Worm (Caenorhabditis elegans) whole organism, L2 larva: ENCODE data around the gene K09E4.4.

Experiments
- C34F6.9 ChIP-seq: fragments of 150-350 bp; optimal IDR thresholded peaks from 2 replicates; lab custom pipeline; 2014; ENCODE audit warnings: missing biosample characterization, missing genetic modification characterization
- F13H6.1 ChIP-seq: sonication (generic microtip); optimal IDR thresholded peaks from 2 replicates; lab custom pipeline; 2016; ENCODE audit warnings: missing genetic modification characterization, missing compliant biosample characterization
- R02D3.7 ChIP-seq: fragments of 150-350 bp; optimal IDR thresholded peaks from 2 replicates; lab custom pipeline; 2014; ENCODE audit warnings: missing biosample characterization, missing genetic modification characterization
- ZK546.5 ChIP-seq: sonication (generic microtip); optimal IDR thresholded peaks from 2 replicates; lab custom pipeline; 2017; ENCODE audit warnings: missing biosample characterization, missing genetic modification characterization
- alr-1 ChIP-seq: fragments of 150-350 bp; optimal IDR thresholded peaks from 2 replicates; lab custom pipeline; 2014; ENCODE audit warnings: missing biosample characterization, missing genetic modification characterization
- aly-2 ChIP-seq: fragments of 150-350 bp; optimal IDR thresholded peaks from 2 replicates; lab custom pipeline; 2014; ENCODE audit warnings: missing biosample characterization, missing genetic modification characterization
- ama-1 ChIP-seq: fragments of 150-350 bp; optimal IDR thresholded peaks from 2 replicates; lab custom pipeline; 2018; ENCODE audit warnings: inconsistent platforms
- blmp-1 ChIP-seq: sonication (generic microtip); optimal IDR thresholded peaks from 2 replicates; lab custom pipeline; 2017; ENCODE audit warnings: missing genetic modification characterization, mild to moderate bottlenecking, missing compliant biosample characterization, antibody characterized with exemption, moderate library complexity; ENCODE audit not compliant: insufficient read depth
- ceh-16 ChIP-seq: fragments of 150-350 bp; optimal IDR thresholded peaks from 2 replicates; lab custom pipeline; 2014; ENCODE audit warnings: missing biosample characterization, missing genetic modification characterization
- ceh-82 ChIP-seq: fragments of 150-350 bp; optimal IDR thresholded peaks from 2 replicates; lab custom pipeline; 2014; ENCODE audit warnings: missing biosample characterization, missing genetic modification characterization
- egl-27 ChIP-seq: sonication (generic microtip); optimal IDR thresholded peaks from 3 replicates; lab custom pipeline; 2017; ENCODE audit warnings: missing biosample characterization, missing genetic modification reagents, missing genetic modification characterization
- elt-1 ChIP-seq: fragments of 150-350 bp; optimal IDR thresholded peaks from 2 replicates; lab custom pipeline; 2014; ENCODE audit warnings: missing biosample characterization, missing genetic modification characterization
- elt-3 ChIP-seq: sonication (generic microtip); optimal IDR thresholded peaks from 2 replicates; lab custom pipeline; 2017; ENCODE audit warnings: missing biosample characterization, missing genetic modification characterization
- gmeb-1 ChIP-seq: fragments of 150-350 bp; optimal IDR thresholded peaks from 2 replicates; lab custom pipeline; 2014; ENCODE audit warnings: missing biosample characterization, missing genetic modification characterization
- lin-13 ChIP-seq: fragments of 150-350 bp; optimal IDR thresholded peaks from 2 replicates; lab custom pipeline; 2014; ENCODE audit warnings: missing biosample characterization, missing genetic modification reagents, missing genetic modification characterization
- lin-39 ChIP-seq: fragments of 150-350 bp; optimal IDR thresholded peaks from 2 replicates; lab custom pipeline; 2014; ENCODE audit warnings: missing biosample characterization, missing genetic modification reagents, missing genetic modification characterization
- lsy-2 ChIP-seq, 2 experiments: fragments of 150-350 bp in 1 of 2; sonication (generic microtip) in 1 of 2; optimal IDR thresholded peaks; 2 replicates each; lab custom pipeline; 2014 to 2017; ENCODE audit warnings: missing biosample characterization in 2 of 2, missing genetic modification characterization in 2 of 2
- mab-5 ChIP-seq: fragments of 150-350 bp; optimal IDR thresholded peaks from 2 replicates; lab custom pipeline; 2014; ENCODE audit warnings: missing biosample characterization, missing genetic modification characterization
- mbf-1 ChIP-seq: sonication (generic microtip); optimal IDR thresholded peaks from 2 replicates; lab custom pipeline; 2017; ENCODE audit warnings: missing biosample characterization, missing genetic modification characterization
- mdl-1 ChIP-seq, 2 experiments: fragments of 150-350 bp in 1 of 2; sonication (generic microtip) in 1 of 2; optimal IDR thresholded peaks; 2 replicates each; lab custom pipeline; 2017; ENCODE audit warnings: missing biosample characterization in 2 of 2, missing genetic modification characterization in 2 of 2
- nhr-10 ChIP-seq: sonication (generic microtip); optimal IDR thresholded peaks from 2 replicates; lab custom pipeline; 2017; ENCODE audit warnings: missing biosample characterization, missing genetic modification characterization
- nhr-11 ChIP-seq: fragments of 150-350 bp; optimal IDR thresholded peaks from 2 replicates; lab custom pipeline; 2014; ENCODE audit warnings: missing biosample characterization, missing genetic modification characterization
- nhr-21 ChIP-seq: fragments of 150-350 bp; optimal IDR thresholded peaks from 2 replicates; lab custom pipeline; 2014; ENCODE audit warnings: missing biosample characterization, missing genetic modification characterization
- nhr-23 ChIP-seq: fragments of 150-350 bp; optimal IDR thresholded peaks from 2 replicates; lab custom pipeline; 2014; ENCODE audit warnings: missing biosample characterization, missing genetic modification reagents, missing genetic modification characterization
- nhr-237 ChIP-seq: fragments of 150-350 bp; optimal IDR thresholded peaks from 2 replicates; lab custom pipeline; 2014; ENCODE audit warnings: missing biosample characterization, missing genetic modification characterization
- nhr-6 ChIP-seq: fragments of 150-350 bp; optimal IDR thresholded peaks from 2 replicates; lab custom pipeline; 2014; ENCODE audit warnings: missing biosample characterization, missing genetic modification characterization
- nhr-77 ChIP-seq: fragments of 150-350 bp; optimal IDR thresholded peaks from 2 replicates; lab custom pipeline; 2014; ENCODE audit warnings: missing biosample characterization, missing genetic modification characterization
- peb-1 ChIP-seq: fragments of 150-350 bp; optimal IDR thresholded peaks from 2 replicates; lab custom pipeline; 2014; ENCODE audit warnings: missing biosample characterization, missing genetic modification characterization
- skn-1 ChIP-seq: sonication (generic microtip); optimal IDR thresholded peaks from 2 replicates; lab custom pipeline; 2017; ENCODE audit warnings: missing biosample characterization, missing genetic modification characterization
- sma-3 ChIP-seq: sonication (generic microtip); optimal IDR thresholded peaks from 2 replicates; lab custom pipeline; 2016; ENCODE audit warnings: missing genetic modification reagents, missing genetic modification characterization, missing compliant biosample characterization
- sma-9 ChIP-seq, 2 experiments: fragments of 150-350 bp in 1 of 2; sonication (generic microtip) in 1 of 2; optimal IDR thresholded peaks; 2 replicates each; lab custom pipeline; 2014 to 2016; ENCODE audit warnings: missing genetic modification characterization in 2 of 2, mild to moderate bottlenecking in 1 of 2, missing biosample characterization in 1 of 2, missing compliant biosample characterization in 1 of 2, missing genetic modification reagents in 1 of 2, moderate library complexity in 1 of 2
- snpc-4 ChIP-seq: fragments of 150-350 bp; optimal IDR thresholded peaks from 2 replicates; lab custom pipeline; 2014; ENCODE audit warnings: missing biosample characterization, missing genetic modification characterization
- unc-39 ChIP-seq: fragments of 150-350 bp; optimal IDR thresholded peaks from 2 replicates; lab custom pipeline; 2014; ENCODE audit warnings: missing biosample characterization, missing genetic modification characterization
- unc-55 ChIP-seq: fragments of 150-350 bp; sonication (generic microtip); optimal IDR thresholded peaks from 3 replicates; lab custom pipeline; 2014; ENCODE audit warnings: missing biosample characterization, missing genetic modification reagents, missing genetic modification characterization
- zag-1 ChIP-seq: fragments of 150-350 bp; optimal IDR thresholded peaks from 2 replicates; lab custom pipeline; 2014; ENCODE audit warnings: missing biosample characterization, missing genetic modification characterization
- ztf-1 ChIP-seq: fragments of 200-800 bp; sonication (Bioruptor generic); conservative IDR thresholded peaks from 2 replicates; pipeline ENCODE4 v1.3.6; 2022; ENCODE audit warnings: missing genetic modification characterization, missing compliant biosample characterization
- ztf-11 ChIP-seq: sonication (generic microtip); optimal IDR thresholded peaks from 2 replicates; lab custom pipeline; 2017; ENCODE audit warnings: missing biosample characterization, missing genetic modification characterization
- ztf-4 ChIP-seq: fragments of 150-350 bp; optimal IDR thresholded peaks from 2 replicates; lab custom pipeline; 2014; ENCODE audit warnings: missing biosample characterization, missing genetic modification characterization

K09E4.4 gene

DNA sequence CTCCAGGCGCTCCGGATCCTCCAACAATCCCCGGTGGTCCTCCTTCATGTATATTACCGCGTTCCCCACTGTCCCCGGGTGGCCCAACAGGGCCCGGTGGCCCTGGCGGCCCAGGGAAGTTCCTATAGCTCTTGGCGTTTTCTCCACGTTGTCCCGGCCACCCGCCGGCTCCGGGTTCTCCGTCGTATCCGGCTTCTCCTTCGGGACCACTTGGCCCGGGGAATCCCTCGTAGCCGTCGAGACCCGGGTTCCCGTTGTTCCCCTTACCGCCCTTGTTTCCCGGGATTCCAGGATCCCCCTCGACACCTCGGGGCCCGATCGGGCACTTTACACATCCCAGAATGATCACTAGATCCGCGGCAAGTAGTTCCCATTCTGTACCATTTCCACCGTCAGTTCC, 30.8 kb downstream of the K09E4.4 start:
- TF ChIP-seq sma-3 (GFP tag; lab: Kevin White, UChicago) (no peak), unc-55 (no peak), ztf-4 (tag; lab: Kevin White, UChicago) (no peak), nhr-23 (tag; lab: Kevin White, UChicago) (no peak), ztf-11 (tag; lab: Kevin White, UChicago) (no peak), egl-27 (tag; lab: Kevin White, UChicago) (no peak), elt-1 (tag; lab: Kevin White, UChicago) (no peak)

DNA sequence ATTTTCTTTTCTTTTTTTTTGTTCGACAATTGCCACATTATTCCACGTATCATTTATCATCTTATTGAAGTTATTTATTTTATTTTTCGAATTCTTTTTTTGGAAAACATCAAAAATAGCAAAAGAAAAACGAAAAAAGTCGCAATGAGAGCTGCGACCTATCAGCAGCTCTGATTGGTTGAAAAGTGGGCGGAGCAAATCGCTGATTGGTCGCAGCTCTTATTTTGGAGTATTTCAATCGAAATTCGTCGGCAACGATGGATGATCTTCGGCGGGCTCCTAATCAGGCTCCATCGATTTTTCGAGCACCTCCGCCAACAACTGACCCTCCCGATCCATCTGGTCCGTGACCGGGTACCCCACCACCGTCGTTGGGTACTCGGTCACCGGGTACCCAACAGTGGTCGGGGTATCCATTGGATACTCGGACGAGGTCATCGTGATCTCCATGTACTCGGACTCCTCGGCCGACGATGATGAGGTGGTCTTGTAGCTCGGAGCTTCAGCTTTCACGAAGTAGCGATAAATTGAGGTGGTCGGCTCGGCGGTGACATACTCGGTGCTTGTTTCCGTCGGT, 32.1 kb downstream of the K09E4.4 start:
- TF ChIP-seq nhr-237 (tag; lab: Kevin White, UChicago) (no peak), nhr-10 (tag; lab: Kevin White, UChicago) (no peak), ceh-16 (tag; lab: Kevin White, UChicago) (no peak), mbf-1 (tag; lab: Kevin White, UChicago) (no peak), nhr-23 (tag; lab: Kevin White, UChicago) (no peak), ama-1 (lab: Kevin White, UChicago) (no peak), lin-39 (tag; lab: Kevin White, UChicago) (no peak), alr-1 (no peak), ZK546.5 (tag; lab: Kevin White, UChicago) (no peak), elt-3 (no peak), nhr-21 (tag; lab: Kevin White, UChicago) (no peak), gmeb-1 (tag; lab: Kevin White, UChicago) (no peak), ztf-1 (GFP tag; lab: Robert Waterston, UW) (no peak), R02D3.7 (tag; lab: Kevin White, UChicago) (no peak), peb-1 (no peak), snpc-4 (no peak)

DNA sequence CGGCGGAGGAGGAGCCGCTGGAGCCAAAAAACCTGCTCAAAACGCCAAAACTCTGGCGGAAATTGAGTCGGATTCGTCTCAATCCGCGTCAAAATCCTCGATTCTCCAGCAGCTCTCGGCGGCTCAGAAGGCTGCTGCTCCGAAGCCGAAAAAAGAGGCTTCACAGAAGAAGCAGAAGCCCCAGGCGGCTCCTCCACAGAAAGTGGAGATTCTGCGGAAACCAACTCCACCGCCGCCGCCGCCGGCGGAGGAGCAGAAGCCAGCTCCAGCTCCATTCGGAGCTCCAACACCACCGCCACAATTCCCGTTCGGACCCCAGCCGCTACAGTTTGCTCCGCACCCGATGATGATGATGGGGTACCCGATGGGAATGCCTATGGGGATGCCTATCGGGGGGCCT, 35.0 kb downstream of the K09E4.4 start:
- TF ChIP-seq lin-13 (no peak), alr-1 (no peak), lin-39 (tag; lab: Kevin White, UChicago) (no peak), lsy-2 (tag; optimal IDR thresholded peaks at IDR 0.05; lab: Kevin White, UChicago) (no peak), blmp-1 (tag; lab: Kevin White, UChicago) (no peak), ztf-11 (tag; lab: Kevin White, UChicago) (no peak), aly-2 (no peak), unc-39 (tag; lab: Kevin White, UChicago) (no peak), F13H6.1 (tag; lab: Kevin White, UChicago) (no peak), sma-9 (GFP tag; optimal IDR thresholded peaks at IDR 0.05; lab: Kevin White, UChicago) (no peak), sma-9 (tag; optimal IDR thresholded peaks at IDR 0.05; lab: Kevin White, UChicago) (no peak), ZK546.5 (tag; lab: Kevin White, UChicago) (no peak), nhr-6 (tag; lab: Kevin White, UChicago) (no peak), gmeb-1 (tag; lab: Kevin White, UChicago) (no peak), nhr-237 (tag; lab: Kevin White, UChicago) (no peak), nhr-10 (tag; lab: Kevin White, UChicago) (no peak), skn-1 (tag; lab: Kevin White, UChicago) (no peak), C34F6.9 (no peak), mab-5 (tag; lab: Kevin White, UChicago) (no peak)

DNA sequence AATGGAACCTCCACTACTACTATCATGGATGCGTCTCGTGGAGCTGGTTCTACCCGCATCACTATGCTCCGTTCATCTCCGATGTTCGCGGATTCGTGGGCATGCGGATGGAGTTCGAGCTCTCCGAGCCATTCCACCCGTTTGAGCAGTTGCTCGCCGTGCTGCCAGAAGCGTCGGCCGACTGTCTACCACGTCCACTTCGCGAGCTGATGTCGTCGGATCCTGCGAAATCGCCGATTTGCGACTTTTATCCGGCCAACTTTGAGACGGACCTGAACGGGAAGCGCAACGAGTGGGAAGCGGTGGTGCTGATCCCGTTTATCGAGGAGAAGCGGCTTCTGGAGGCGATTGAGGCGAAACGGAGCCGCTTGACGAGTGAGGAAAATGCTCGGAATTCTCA, 44.1 kb downstream of the K09E4.4 start:
- TF ChIP-seq nhr-77 (tag; lab: Kevin White, UChicago) = no peak
- TF ChIP-seq gmeb-1 (tag; lab: Kevin White, UChicago) = no peak
- TF ChIP-seq mab-5 (tag; lab: Kevin White, UChicago) = no peak
- no peak for TF ChIP-seq blmp-1 (tag; lab: Kevin White, UChicago)
- TF ChIP-seq lsy-2 (tag; optimal IDR thresholded peaks at IDR 0.05; lab: Kevin White, UChicago) = no peak
- TF ChIP-seq unc-39 (tag; lab: Kevin White, UChicago) = no peak
- no peak for TF ChIP-seq unc-55
- no peak for TF ChIP-seq ztf-11 (tag; lab: Kevin White, UChicago)
- no peak for TF ChIP-seq mdl-1 (tag; optimal IDR thresholded peaks at IDR 0.05; lab: Kevin White, UChicago)
- no peak for TF ChIP-seq nhr-23 (tag; lab: Kevin White, UChicago)
- TF ChIP-seq nhr-10 (tag; lab: Kevin White, UChicago) = no peak
- TF ChIP-seq aly-2 = no peak
- no peak for TF ChIP-seq nhr-11
- TF ChIP-seq ceh-82 = no peak
- TF ChIP-seq ztf-4 (tag; lab: Kevin White, UChicago) = no peak
- TF ChIP-seq zag-1 (tag; lab: Kevin White, UChicago) = no peak
- no peak for TF ChIP-seq ZK546.5 (tag; lab: Kevin White, UChicago)
- no peak for TF ChIP-seq R02D3.7 (tag; lab: Kevin White, UChicago)
- no peak for TF ChIP-seq egl-27 (tag; lab: Kevin White, UChicago)
